Worm (Caenorhabditis elegans) whole organism, L4 larva: ENCODE measurements around the gene clu-1.

Experiments used
- F44E2.7 ChIP-seq: fragments of 200-800 bp; sonication (Bioruptor generic); IDR thresholded peaks from 2 replicates; pipeline ENCODE4 v2.1.2; 2022; ENCODE audit warnings: missing genetic modification characterization, missing compliant biosample characterization
- T20F7.1 ChIP-seq: fragments of 200-800 bp; sonication (Bioruptor generic); optimal IDR thresholded peaks from 2 replicates; lab custom pipeline; 2018; ENCODE audit warnings: mild to moderate bottlenecking, missing genetic modification characterization, missing compliant biosample characterization
- Y105C5A.15 ChIP-seq: fragments of 200-800 bp; sonication (Bioruptor generic); IDR thresholded peaks from 2 replicates; pipeline ENCODE4 v1.3.6; 2022; ENCODE audit warnings: missing genetic modification characterization, missing compliant biosample characterization
- Y48G9A.11 ChIP-seq: fragments of 200-800 bp; sonication (Bioruptor generic); IDR thresholded peaks from 2 replicates; pipeline ENCODE4 v1.3.6; 2022; ENCODE audit warnings: missing genetic modification reagents, missing genetic modification characterization, missing compliant biosample characterization
- ZK337.2 ChIP-seq: fragments of 200-800 bp; sonication (Bioruptor generic); IDR thresholded peaks from 2 replicates; pipeline ENCODE4 v1.3.6; 2022; ENCODE audit warnings: missing genetic modification reagents, missing genetic modification characterization, missing compliant biosample characterization
- aha-1 ChIP-seq: fragments of 150-350 bp; peaks from one replicate; lab custom pipeline; 2014; ENCODE audit warnings: missing biosample characterization, missing genetic modification characterization
- arid-1 ChIP-seq: fragments of 200-800 bp; sonication (Bioruptor generic); conservative IDR thresholded peaks from 2 replicates; pipeline ENCODE4 v1.3.6; 2022; ENCODE audit warnings: missing genetic modification reagents, missing genetic modification characterization, missing compliant biosample characterization
- ceh-44 ChIP-seq: fragments of 200-800 bp; sonication (Bioruptor generic); IDR thresholded peaks from 2 replicates; pipeline ENCODE4 v1.3.6; 2022; ENCODE audit warnings: missing genetic modification reagents, missing genetic modification characterization, missing compliant biosample characterization
- ceh-62 ChIP-seq: sonication (generic microtip); optimal IDR thresholded peaks from 2 replicates; lab custom pipeline; 2017; ENCODE audit warnings: missing biosample characterization, missing genetic modification characterization
- daf-12 ChIP-seq: fragments of 150-350 bp; optimal IDR thresholded peaks from 2 replicates; lab custom pipeline; 2014; ENCODE audit warnings: missing biosample characterization, missing genetic modification reagents, missing genetic modification characterization
- daf-16 ChIP-seq, 3 experiments: sonication (generic microtip); optimal IDR thresholded peaks; 2 replicates each; lab custom pipeline; 2016 to 2017; ENCODE audit warnings: missing genetic modification characterization in 3 of 3, missing genetic modification reagents in 3 of 3, mild to moderate bottlenecking in 2 of 3, missing compliant biosample characterization in 2 of 3, missing biosample characterization in 1 of 3, moderate library complexity in 1 of 3
- dmd-6 ChIP-seq: fragments of 200-800 bp; sonication (Bioruptor generic); IDR thresholded peaks from 2 replicates; pipeline ENCODE4 v1.3.6; 2022; ENCODE audit warnings: missing genetic modification reagents, missing genetic modification characterization, missing compliant biosample characterization
- dpl-1 ChIP-seq: fragments of 150-350 bp; optimal IDR thresholded peaks from 2 replicates; lab custom pipeline; 2014; ENCODE audit warnings: missing biosample characterization, missing genetic modification reagents, missing genetic modification characterization
- duxl-1 ChIP-seq: sonication (generic microtip); optimal IDR thresholded peaks from 2 replicates; lab custom pipeline; 2016; ENCODE audit warnings: mild to moderate bottlenecking, missing genetic modification characterization, moderate library complexity, missing compliant biosample characterization; ENCODE audit not compliant: poor library complexity
- dve-1 ChIP-seq: sonication (generic microtip); optimal IDR thresholded peaks from 2 replicates; lab custom pipeline; 2017; ENCODE audit warnings: antibody characterized with exemption, mild to moderate bottlenecking, missing genetic modification characterization, missing compliant biosample characterization; ENCODE audit not compliant: insufficient read depth
- egl-43 ChIP-seq: fragments of 200-800 bp; sonication (Bioruptor generic); IDR thresholded peaks from 2 replicates; pipeline ENCODE4 v1.3.6; 2022; ENCODE audit warnings: missing genetic modification reagents, missing genetic modification characterization, missing compliant biosample characterization
- hmg-1.1 ChIP-seq: fragments of 200-800 bp; sonication (Bioruptor generic); IDR thresholded peaks from 2 replicates; pipeline ENCODE4 v1.3.6; 2022; ENCODE audit warnings: missing genetic modification reagents, missing genetic modification characterization, missing compliant biosample characterization
- lin-13 ChIP-seq: fragments of 150-350 bp; optimal IDR thresholded peaks from 2 replicates; lab custom pipeline; 2014; ENCODE audit warnings: missing biosample characterization, missing genetic modification reagents, missing genetic modification characterization
- lin-15B ChIP-seq: fragments of 150-350 bp; sonication (generic microtip); optimal IDR thresholded peaks from 3 replicates; lab custom pipeline; 2014; ENCODE audit warnings: missing biosample characterization, missing genetic modification characterization
- lsy-2 ChIP-seq, 2 experiments: fragments of 150-350 bp in 1 of 2; sonication (generic microtip) in 1 of 2; optimal IDR thresholded peaks; 2 replicates each; lab custom pipeline; 2014 to 2017; ENCODE audit warnings: missing biosample characterization in 2 of 2, missing genetic modification characterization in 2 of 2
- madf-5 ChIP-seq, 2 experiments: fragments of 200-800 bp; sonication (Bioruptor generic); IDR thresholded peaks; 2 replicates each; pipeline ENCODE4 v1.3.6; 2022; ENCODE audit warnings: missing compliant biosample characterization in 2 of 2, missing genetic modification characterization in 2 of 2
- mep-1 ChIP-seq: fragments of 150-350 bp; sonication (generic microtip); optimal IDR thresholded peaks from 3 replicates; lab custom pipeline; 2014; ENCODE audit warnings: missing biosample characterization, missing genetic modification characterization
- mes-2 ChIP-seq: sonication (generic microtip); optimal IDR thresholded peaks from 2 replicates; lab custom pipeline; 2016; ENCODE audit warnings: missing genotype, mild to moderate bottlenecking, missing genetic modification characterization, missing compliant biosample characterization; ENCODE audit not compliant: poor library complexity, severe bottlenecking
- nhr-11 ChIP-seq: fragments of 150-350 bp; optimal IDR thresholded peaks from 2 replicates; lab custom pipeline; 2014; ENCODE audit warnings: missing biosample characterization, missing genetic modification characterization
- nhr-111 ChIP-seq: fragments of 200-800 bp; sonication (Bioruptor generic); optimal IDR thresholded peaks from 2 replicates; lab custom pipeline; 2018; ENCODE audit warnings: mild to moderate bottlenecking, missing genetic modification characterization, missing compliant biosample characterization
- nhr-237 ChIP-seq: sonication (generic microtip); optimal IDR thresholded peaks from 2 replicates; lab custom pipeline; 2017; ENCODE audit warnings: missing biosample characterization, missing genetic modification characterization
- nhr-25 ChIP-seq: sonication (generic microtip); optimal IDR thresholded peaks from 2 replicates; lab custom pipeline; 2017; ENCODE audit warnings: missing genetic modification characterization, mild to moderate bottlenecking, missing compliant biosample characterization, antibody characterized with exemption, moderate library complexity, borderline replicate concordance; ENCODE audit not compliant: insufficient read depth
- nhr-28 ChIP-seq: fragments of 150-350 bp; optimal IDR thresholded peaks from 2 replicates; lab custom pipeline; 2014; ENCODE audit warnings: missing biosample characterization, missing genetic modification characterization
- nhr-41 ChIP-seq: fragments of 200-800 bp; sonication (Bioruptor generic); IDR thresholded peaks from 2 replicates; pipeline ENCODE4 v1.3.6; 2022; ENCODE audit warnings: missing genetic modification reagents, missing genetic modification characterization, missing compliant biosample characterization
- nhr-48 ChIP-seq: sonication (generic microtip); optimal IDR thresholded peaks from 2 replicates; lab custom pipeline; 2016; ENCODE audit warnings: mild to moderate bottlenecking, missing genetic modification characterization, missing compliant biosample characterization
- nhr-77 ChIP-seq: fragments of 150-350 bp; optimal IDR thresholded peaks from 2 replicates; lab custom pipeline; 2014; ENCODE audit warnings: missing biosample characterization, missing genetic modification characterization
- pha-4 ChIP-seq, 2 experiments: fragments of 150-350 bp in 1 of 2; fragments of 200-800 bp in 1 of 2; sonication (Bioruptor generic) in 1 of 2; IDR thresholded peaks in 1 of 2; optimal IDR thresholded peaks in 1 of 2; 2 replicates each; pipeline versions ENCODE4 v1.3.6 to Lab custom; 2014 to 2022; ENCODE audit warnings: missing genetic modification characterization in 2 of 2, missing genetic modification reagents in 2 of 2, missing biosample characterization in 1 of 2, missing compliant biosample characterization in 1 of 2
- pqm-1 ChIP-seq: sonication (generic microtip); optimal IDR thresholded peaks from 2 replicates; lab custom pipeline; 2017; ENCODE audit warnings: missing biosample characterization, missing genetic modification characterization
- rbr-2 ChIP-seq: sonication (generic microtip); optimal IDR thresholded peaks from 2 replicates; lab custom pipeline; 2016; ENCODE audit warnings: missing genotype, missing genetic modification characterization, missing compliant biosample characterization
- saeg-2 ChIP-seq: fragments of 200-800 bp; sonication (Bioruptor generic); IDR thresholded peaks from 2 replicates; pipeline ENCODE4 v1.3.6; 2022; ENCODE audit warnings: missing genetic modification reagents, missing genetic modification characterization, missing compliant biosample characterization
- skn-1 ChIP-seq: fragments of 150-350 bp; optimal IDR thresholded peaks from 2 replicates; lab custom pipeline; 2014; ENCODE audit warnings: missing biosample characterization, missing genetic modification characterization
- snpc-4 ChIP-seq: fragments of 150-350 bp; optimal IDR thresholded peaks from 2 replicates; lab custom pipeline; 2014; ENCODE audit warnings: missing biosample characterization, missing genetic modification characterization
- spr-3 ChIP-seq: fragments of 200-800 bp; sonication (Bioruptor generic); optimal IDR thresholded peaks from 2 replicates; lab custom pipeline; 2018; ENCODE audit warnings: mild to moderate bottlenecking, missing genetic modification characterization, missing compliant biosample characterization
- unc-62 ChIP-seq, 3 experiments: fragments of 150-350 bp in 1 of 3; sonication (generic microtip); optimal IDR thresholded peaks in 2 of 3; peaks in 1 of 3; 1 replicate in 1 of 3; 2 replicates in 2 of 3; lab custom pipeline; 2014 to 2017; ENCODE audit warnings: missing biosample characterization in 3 of 3, missing genetic modification characterization in 3 of 3, missing genetic modification reagents in 3 of 3, missing genotype in 1 of 3
- zfp-2 ChIP-seq: sonication (generic microtip); optimal IDR thresholded peaks from 2 replicates; lab custom pipeline; 2016; ENCODE audit warnings: mild to moderate bottlenecking, missing genetic modification characterization, missing compliant biosample characterization
- zfp-3 ChIP-seq: fragments of 200-800 bp; sonication (Bioruptor generic); conservative IDR thresholded peaks from 2 replicates; pipeline ENCODE4 v1.3.6; 2022; ENCODE audit warnings: missing genetic modification reagents, missing genetic modification characterization, missing compliant biosample characterization
- ztf-11 ChIP-seq: fragments of 150-350 bp; optimal IDR thresholded peaks from 2 replicates; lab custom pipeline; 2014; ENCODE audit warnings: missing biosample characterization, missing genetic modification characterization

Gene clu-1

DNA sequence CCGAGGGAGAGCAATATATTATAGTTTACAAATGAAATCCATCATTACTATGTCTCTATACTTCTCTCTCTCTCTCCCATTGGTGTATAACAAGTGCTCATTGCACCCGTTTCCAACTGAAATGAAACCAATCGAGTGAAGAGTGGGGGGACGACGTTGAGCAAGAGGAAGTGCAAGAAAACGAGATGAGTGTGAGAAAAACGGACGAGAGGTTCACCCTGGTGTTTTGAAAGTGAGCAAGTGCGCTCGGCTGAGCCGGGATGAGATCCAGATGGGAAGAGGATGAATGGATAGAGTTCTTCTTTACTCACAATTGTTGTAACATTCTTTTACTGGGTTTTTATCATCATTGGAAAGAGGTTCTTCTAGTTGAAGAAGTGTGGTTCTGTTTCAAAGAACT is 37.5 kb downstream of the clu-1 start (continued):
- TF ChIP-seq egl-43, result no peak
- no peak for TF ChIP-seq saeg-2 (GFP tag; lab: Robert Waterston, UW)
- no peak for TF ChIP-seq zfp-3 (GFP tag; lab: Robert Waterston, UW)
- TF ChIP-seq ZK337.2 (GFP tag; lab: Robert Waterston, UW), result no peak

DNA sequence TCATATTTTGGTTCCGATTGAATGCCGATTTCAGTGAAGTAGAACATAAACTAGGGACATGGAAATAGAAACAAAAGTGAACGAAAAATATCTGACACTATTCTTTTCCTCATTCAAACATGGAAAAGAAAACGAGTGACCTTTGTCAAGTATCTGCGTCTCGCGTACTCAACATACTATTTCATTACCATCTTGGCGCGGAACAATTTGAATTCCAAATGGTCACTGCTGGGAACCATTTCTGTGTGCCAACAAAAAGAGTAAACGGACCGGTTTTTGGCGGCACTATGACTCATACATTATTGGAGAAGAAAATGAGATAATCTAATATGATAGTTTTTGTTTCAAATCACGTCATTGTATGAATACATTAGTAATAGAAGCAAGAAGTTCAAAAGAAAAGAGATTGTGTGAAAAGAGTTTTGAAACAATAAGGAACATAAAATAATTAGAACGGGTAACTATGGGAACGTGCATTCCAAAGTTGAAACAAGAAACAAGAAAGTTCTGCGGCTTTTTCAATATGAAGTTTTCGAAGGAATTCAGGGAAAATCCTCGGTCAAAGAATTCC is 38.8 kb downstream of the clu-1 start:
- peak in 1 of 2 experiments; percentile 17 for TF ChIP-seq lsy-2 (tag; optimal IDR thresholded peaks at IDR 0.05; lab: Kevin White, UChicago)
- TF ChIP-seq daf-12 (tag; lab: Kevin White, UChicago), result no peak
- TF ChIP-seq ztf-11 (tag; lab: Kevin White, UChicago), result no peak
- peak; percentile 73 for TF ChIP-seq aha-1 (tag; lab: Kevin White, UChicago)
- TF ChIP-seq, all 104 proteins: peak for 2

DNA sequence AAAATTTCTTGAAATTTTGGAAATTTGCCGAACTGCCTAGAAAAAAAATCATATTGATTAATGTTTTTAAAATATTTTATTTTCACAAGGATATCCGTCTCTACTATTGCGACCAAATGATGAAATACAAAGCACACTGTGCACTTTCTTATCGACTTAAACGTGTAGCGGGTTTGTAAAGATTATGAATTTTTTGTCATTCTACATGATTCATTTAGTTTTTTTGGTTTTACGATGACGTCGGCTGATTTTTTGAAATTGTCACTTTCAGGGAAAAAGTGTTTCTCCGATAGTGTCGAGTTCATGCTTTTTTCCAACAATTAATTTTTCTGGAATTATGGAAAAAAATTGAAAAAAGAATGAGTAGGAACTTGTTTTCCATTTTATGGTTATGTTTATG is 44.7 kb downstream of the clu-1 start:
- TF ChIP-seq dmd-6 (GFP tag; lab: Robert Waterston, UW) (peak; percentile 40; the same call in 1 of the 2 replicates), dve-1 (tag; lab: Kevin White, UChicago) (peak; percentile 7), lin-13 (GFP tag; lab: Kevin White, UChicago) (no peak), zfp-2 (tag; lab: Kevin White, UChicago) (no peak), skn-1 (tag; lab: Kevin White, UChicago) (no peak)

DNA sequence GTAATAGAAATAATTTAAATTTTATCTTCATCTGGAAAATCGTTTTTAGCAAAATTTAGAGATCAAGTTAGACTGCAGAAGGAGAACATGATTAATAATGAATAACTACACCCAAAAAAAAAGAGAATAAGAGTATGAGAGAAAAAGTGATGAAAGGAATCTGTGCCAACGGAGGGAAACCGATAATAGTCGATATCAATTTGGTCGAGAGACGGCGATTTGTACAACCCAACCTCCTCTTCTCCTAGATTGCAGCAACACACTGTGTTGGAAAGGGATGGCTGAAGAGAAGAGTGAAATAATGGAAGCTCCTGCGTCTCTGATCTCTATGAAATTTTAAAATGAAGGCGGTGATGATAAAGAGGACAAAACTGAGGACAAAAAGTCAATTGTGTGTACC is 46.8 kb downstream of the clu-1 start:
- TF ChIP-seq dve-1 (tag; lab: Kevin White, UChicago) (peak; percentile 26), ceh-62 (no peak), Y105C5A.15 (GFP tag; lab: Robert Waterston, UW) (no peak), aha-1 (tag; lab: Kevin White, UChicago) (no peak), nhr-25 (tag; lab: Kevin White, UChicago) (no peak), F44E2.7 (no peak), rbr-2 (tag; lab: Kevin White, UChicago) (no peak), nhr-41 (GFP tag; lab: Robert Waterston, UW) (no peak), daf-16 (GFP tag; optimal IDR thresholded peaks at IDR 0.05; lab: Kevin White, UChicago) (no peak), daf-16 (tag; optimal IDR thresholded peaks at IDR 0.05; lab: Kevin White, UChicago) (peak; percentile 2), unc-62 (GFP tag; optimal IDR thresholded peaks at IDR 0.05 in 1 of 2; lab: Kevin White, UChicago) (peak in 1 of 2 experiments; percentile 19), unc-62 (tag; optimal IDR thresholded peaks at IDR 0.05; lab: Kevin White, UChicago) (no peak), lin-15B (tag; lab: Kevin White, UChicago) (no peak), nhr-11 (tag; lab: Kevin White, UChicago) (no peak), T20F7.1 (GFP tag; lab: Kevin White, UChicago) (no peak), mes-2 (tag; lab: Kevin White, UChicago) (peak; percentile 36), nhr-237 (tag; lab: Kevin White, UChicago) (no peak), nhr-77 (tag; lab: Kevin White, UChicago) (peak; percentile 35), Y48G9A.11 (GFP tag; lab: Robert Waterston, UW) (no peak), nhr-48 (peak; percentile 40), arid-1 (GFP tag; lab: Robert Waterston, UW) (no peak), mep-1 (tag; lab: Kevin White, UChicago) (peak; percentile 37), pha-4 (GFP tag; IDR thresholded peaks at IDR 0.05; lab: Robert Waterston, UW) (no peak), pha-4 (tag; optimal IDR thresholded peaks at IDR 0.05; lab: Kevin White, UChicago) (no peak), hmg-1.1 (no peak), duxl-1 (tag; lab: Kevin White, UChicago) (peak; percentile 10), dpl-1 (GFP tag; lab: Kevin White, UChicago) (no peak), pqm-1 (peak; percentile 89), nhr-111 (GFP tag; lab: Kevin White, UChicago) (no peak), daf-12 (tag; lab: Kevin White, UChicago) (no peak), spr-3 (GFP tag; lab: Kevin White, UChicago) (no peak), dmd-6 (GFP tag; lab: Robert Waterston, UW) (peak; percentile 77), ceh-44 (no peak), skn-1 (tag; lab: Kevin White, UChicago) (no peak), snpc-4 (tag; lab: Kevin White, UChicago) (no peak), madf-5 (GFP tag; IDR thresholded peaks at IDR 0.05; lab: Robert Waterston, UW) (no peak), nhr-28 (tag; lab: Kevin White, UChicago) (peak; percentile 74)
